Worm (Caenorhabditis elegans) whole organism, L1 larva: Measurements from ENCODE around the gene col-43.

Source experiments
- F16B12.6 ChIP-seq: fragments of 150-350 bp; optimal IDR thresholded peaks from 2 replicates; lab custom pipeline; 2014; ENCODE audit warnings: missing biosample characterization, missing genetic modification characterization
- alr-1 ChIP-seq: fragments of 200-800 bp; sonication (Bioruptor generic); optimal IDR thresholded peaks from 2 replicates; lab custom pipeline; 2018; ENCODE audit warnings: borderline replicate concordance, mild to moderate bottlenecking, missing genetic modification characterization, missing compliant biosample characterization
- blmp-1 ChIP-seq: fragments of 150-350 bp; optimal IDR thresholded peaks from 2 replicates; lab custom pipeline; 2014; ENCODE audit warnings: missing biosample characterization, missing genetic modification characterization
- ceh-63 ChIP-seq: fragments of 200-800 bp; sonication (Bioruptor generic); optimal IDR thresholded peaks from 2 replicates; lab custom pipeline; 2018; ENCODE audit warnings: mild to moderate bottlenecking, missing genetic modification characterization, missing compliant biosample characterization
- ceh-8 ChIP-seq: fragments of 200-800 bp; sonication (Bioruptor generic); optimal IDR thresholded peaks from 2 replicates; lab custom pipeline; 2018; ENCODE audit warnings: mild to moderate bottlenecking, missing genetic modification characterization, moderate library complexity, missing compliant biosample characterization
- ceh-82 ChIP-seq, 3 experiments: fragments of 150-350 bp in 1 of 3; sonication (generic microtip) in 2 of 3; optimal IDR thresholded peaks; 2 replicates each; lab custom pipeline; 2014 to 2017; ENCODE audit warnings: missing biosample characterization in 3 of 3, missing genetic modification characterization in 3 of 3
- efl-1 ChIP-seq, 4 experiments: fragments of 150-350 bp; optimal IDR thresholded peaks in 3 of 4; peaks in 1 of 4; 1 replicate in 1 of 4; 2 replicates in 3 of 4; lab custom pipeline; 2014; ENCODE audit warnings: missing biosample characterization in 2 of 4, missing genetic modification characterization in 2 of 4, missing genetic modification reagents in 2 of 4
- elt-3 ChIP-seq, 6 experiments: fragments of 150-350 bp in 1 of 6; sonication (generic microtip); optimal IDR thresholded peaks; 2 replicates each; lab custom pipeline; 2017 to 2018; ENCODE audit warnings: missing biosample characterization in 6 of 6, missing genetic modification characterization in 6 of 6, inconsistent platforms in 1 of 6
- ets-5 ChIP-seq: fragments of 200-800 bp; sonication (Bioruptor generic); IDR thresholded peaks from 2 replicates; pipeline ENCODE4 v1.3.6; 2022; ENCODE audit warnings: missing genetic modification characterization, missing compliant biosample characterization
- grh-1 ChIP-seq: fragments of 200-800 bp; sonication (Bioruptor generic); IDR thresholded peaks from 2 replicates; pipeline ENCODE4 v1.3.6; 2022; ENCODE audit warnings: missing genetic modification reagents, missing genetic modification characterization, missing compliant biosample characterization
- isw-1 ChIP-seq: fragments of 200-800 bp; sonication (Bioruptor generic); IDR thresholded peaks from 2 replicates; pipeline ENCODE4 v1.3.6; 2022; ENCODE audit warnings: missing genetic modification characterization, missing compliant biosample characterization
- lin-13 ChIP-seq: fragments of 150-350 bp; optimal IDR thresholded peaks from 2 replicates; lab custom pipeline; 2014; ENCODE audit warnings: missing biosample characterization, missing genetic modification reagents, missing genetic modification characterization
- lin-14 ChIP-seq: fragments of 200-800 bp; sonication (Bioruptor generic); optimal IDR thresholded peaks from 2 replicates; lab custom pipeline; 2018; ENCODE audit warnings: mild to moderate bottlenecking, missing genetic modification characterization, moderate library complexity, missing compliant biosample characterization
- lin-39 ChIP-seq: fragments of 150-350 bp; optimal IDR thresholded peaks from 2 replicates; lab custom pipeline; 2014; ENCODE audit warnings: missing biosample characterization, missing genetic modification reagents, missing genetic modification characterization
- lir-3 ChIP-seq: sonication (generic microtip); optimal IDR thresholded peaks from 2 replicates; lab custom pipeline; 2016; ENCODE audit warnings: mild to moderate bottlenecking, missing genetic modification characterization, moderate library complexity, missing compliant biosample characterization; ENCODE audit not compliant: poor library complexity
- mep-1 ChIP-seq: fragments of 150-350 bp; optimal IDR thresholded peaks from 2 replicates; lab custom pipeline; 2014; ENCODE audit warnings: missing biosample characterization, missing genetic modification characterization
- nhr-11 ChIP-seq: fragments of 150-350 bp; optimal IDR thresholded peaks from 2 replicates; lab custom pipeline; 2014; ENCODE audit warnings: missing biosample characterization, missing genetic modification characterization
- nhr-12 ChIP-seq: sonication (generic microtip); optimal IDR thresholded peaks from 2 replicates; lab custom pipeline; 2017; ENCODE audit warnings: missing biosample characterization, missing genetic modification characterization
- nhr-20 ChIP-seq: sonication (generic microtip); optimal IDR thresholded peaks from 2 replicates; lab custom pipeline; 2016; ENCODE audit warnings: mild to moderate bottlenecking, missing genetic modification characterization, missing compliant biosample characterization
- nhr-47 ChIP-seq: sonication (generic microtip); optimal IDR thresholded peaks from 2 replicates; lab custom pipeline; 2016; ENCODE audit warnings: mild to moderate bottlenecking, missing genetic modification characterization, moderate library complexity, missing compliant biosample characterization
- nhr-71 ChIP-seq: sonication (generic microtip); optimal IDR thresholded peaks from 2 replicates; lab custom pipeline; 2016; ENCODE audit warnings: mild to moderate bottlenecking, missing genetic modification characterization, moderate library complexity, missing compliant biosample characterization
- nhr-76 ChIP-seq: sonication (generic microtip); optimal IDR thresholded peaks from 2 replicates; lab custom pipeline; 2017; ENCODE audit warnings: missing biosample characterization, missing genetic modification characterization
- nhr-77 ChIP-seq: fragments of 150-350 bp; optimal IDR thresholded peaks from 2 replicates; lab custom pipeline; 2014; ENCODE audit warnings: missing biosample characterization, missing genetic modification characterization
- nhr-85 ChIP-seq: sonication (generic microtip); peaks from one replicate; lab custom pipeline; 2016; ENCODE audit warnings: missing genetic modification characterization, inconsistent platforms, missing compliant biosample characterization
- pax-3 ChIP-seq: fragments of 200-800 bp; sonication (Bioruptor generic); optimal IDR thresholded peaks from 2 replicates; lab custom pipeline; 2018; ENCODE audit warnings: mild to moderate bottlenecking, missing genetic modification characterization, moderate library complexity, missing compliant biosample characterization
- pqm-1 ChIP-seq: sonication (generic microtip); optimal IDR thresholded peaks from 3 replicates; lab custom pipeline; 2017; ENCODE audit warnings: missing biosample characterization, missing genetic modification characterization
- rnt-1 ChIP-seq: sonication (generic microtip); optimal IDR thresholded peaks from 2 replicates; lab custom pipeline; 2016; ENCODE audit warnings: mild to moderate bottlenecking, missing genetic modification characterization, moderate library complexity, missing compliant biosample characterization
- skn-1 ChIP-seq: fragments of 150-350 bp; optimal IDR thresholded peaks from 2 replicates; lab custom pipeline; 2014; ENCODE audit warnings: missing biosample characterization, missing genetic modification characterization
- snu-23 ChIP-seq: sonication (generic microtip); optimal IDR thresholded peaks from 2 replicates; lab custom pipeline; 2016; ENCODE audit warnings: missing genetic modification characterization, missing compliant biosample characterization
- sox-4 ChIP-seq: sonication (generic microtip); optimal IDR thresholded peaks from 2 replicates; lab custom pipeline; 2016; ENCODE audit warnings: missing genetic modification characterization, missing compliant biosample characterization
- sptf-1 ChIP-seq: fragments of 150-350 bp; optimal IDR thresholded peaks from 2 replicates; lab custom pipeline; 2014; ENCODE audit warnings: missing biosample characterization, missing genetic modification characterization
- unc-62 ChIP-seq: fragments of 150-350 bp; optimal IDR thresholded peaks from 2 replicates; lab custom pipeline; 2014; ENCODE audit warnings: missing biosample characterization, missing genetic modification reagents, missing genetic modification characterization
- vab-15 ChIP-seq: sonication (generic microtip); optimal IDR thresholded peaks from 2 replicates; lab custom pipeline; 2017; ENCODE audit warnings: missing genotype, mild to moderate bottlenecking, missing genetic modification characterization, missing compliant biosample characterization
- ztf-11 ChIP-seq, 2 experiments: sonication (generic microtip); optimal IDR thresholded peaks; 2 replicates each; lab custom pipeline; 2016 to 2017; ENCODE audit warnings: missing genetic modification characterization in 2 of 2, missing biosample characterization in 1 of 2, missing compliant biosample characterization in 1 of 2

col-43 gene

DNA sequence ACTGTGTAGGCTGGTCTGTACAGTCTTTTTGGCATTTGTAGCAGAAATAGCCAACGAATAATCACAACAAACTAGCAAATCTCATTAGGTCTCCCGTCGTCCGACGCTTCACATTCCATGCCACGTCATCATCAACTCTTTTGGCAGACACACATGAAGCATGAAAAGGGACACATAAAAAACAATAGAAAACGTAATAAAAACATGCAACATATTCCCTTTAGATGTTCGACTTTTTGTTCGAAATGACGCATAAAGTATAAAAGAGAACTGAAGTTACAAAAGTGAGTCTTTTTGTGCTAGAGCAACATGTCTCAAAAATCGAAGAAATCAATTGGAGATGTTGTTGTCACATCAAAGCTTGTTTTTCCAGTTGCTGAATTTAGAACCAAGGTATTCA lies 1.1 kb upstream of the col-43 start, which contains the start of gene sth-1:
Gene sth-1, plus strand, starts transcription at position 301 of the 400 bp plus-strand sequence.
- no peak for TF ChIP-seq efl-1 (optimal IDR thresholded peaks at IDR 0.05; lab: Kevin White, UChicago)
- TF ChIP-seq efl-1 (GFP tag; optimal IDR thresholded peaks at IDR 0.05 in 1 of 2; lab: Kevin White, UChicago), result no peak
- TF ChIP-seq vab-15, result no peak
- no peak for TF ChIP-seq nhr-71 (tag; lab: Kevin White, UChicago)
- TF ChIP-seq ztf-11 (tag; optimal IDR thresholded peaks at IDR 0.05; lab: Kevin White, UChicago), result no peak
- no peak for TF ChIP-seq lir-3
- no peak for TF ChIP-seq mep-1
- no peak for TF ChIP-seq ceh-63 (GFP tag; lab: Kevin White, UChicago)
- TF ChIP-seq ets-5, result no peak
- TF ChIP-seq lin-39 (tag; lab: Kevin White, UChicago), result no peak
- no peak for TF ChIP-seq ceh-82 (tag; optimal IDR thresholded peaks at IDR 0.05; lab: Kevin White, UChicago)

DNA sequence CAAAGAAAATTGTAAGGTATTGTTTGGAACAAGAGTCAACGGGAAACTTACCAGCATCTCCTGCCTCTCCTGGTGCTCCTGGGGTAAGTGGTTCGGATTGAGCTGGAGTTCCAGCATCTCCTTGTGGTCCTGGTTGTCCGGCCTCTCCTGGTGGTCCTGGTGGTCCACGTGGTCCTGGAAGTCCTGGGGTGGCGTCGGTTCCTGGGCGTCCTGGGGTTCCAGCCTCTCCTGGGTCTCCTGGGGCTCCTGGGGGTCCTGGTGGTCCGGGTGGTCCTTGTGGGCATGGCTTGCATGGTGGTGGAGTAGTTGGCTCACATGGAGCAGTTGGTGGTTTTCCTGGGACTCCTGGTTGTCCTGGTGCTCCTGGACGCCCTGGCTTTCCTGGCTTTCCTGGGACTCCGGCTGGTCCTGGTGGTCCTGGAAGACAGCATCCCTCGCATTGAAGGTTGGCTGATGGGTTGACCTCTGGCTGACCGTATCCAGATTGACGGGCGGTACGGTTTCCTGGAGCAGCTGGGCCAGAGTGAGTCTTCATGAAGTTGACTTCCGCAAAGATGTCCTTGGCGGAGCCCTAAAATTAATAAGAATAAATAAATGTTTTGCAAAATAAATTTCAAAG lies 543 bp downstream of the col-43 start:
- TF ChIP-seq ceh-8 (GFP tag; lab: Kevin White, UChicago), result peak; percentile 14
- no peak for TF ChIP-seq isw-1
- TF ChIP-seq, all 84 proteins: peak for 1

DNA sequence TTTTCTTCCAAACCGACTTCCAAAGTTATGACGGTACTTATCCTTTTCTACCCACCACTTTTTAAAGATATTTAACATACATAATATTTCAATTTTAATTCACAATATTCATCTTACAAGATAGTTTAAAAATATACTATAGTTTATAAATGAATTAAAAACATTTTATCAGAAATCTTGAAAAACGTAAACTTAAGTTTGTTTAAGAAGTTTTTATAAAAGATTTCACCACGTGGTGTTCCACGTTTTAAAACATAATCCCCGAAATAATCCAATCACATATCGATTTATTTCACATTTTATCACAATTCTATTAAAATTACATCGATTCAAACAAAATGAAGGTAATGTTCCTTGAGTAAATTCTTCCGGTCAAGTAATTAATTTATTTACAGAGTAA lies 4.0 kb downstream of the col-43 start, which contains the start of gene ZC513.3:
Gene ZC513.3, plus strand, starts transcription at position 301 of the 400 bp plus-strand sequence.
- no peak for TF ChIP-seq alr-1 (tag; lab: Kevin White, UChicago)
- TF ChIP-seq lin-13 (GFP tag; lab: Kevin White, UChicago), result no peak
- TF ChIP-seq skn-1 (tag; lab: Kevin White, UChicago), result no peak
- TF ChIP-seq pqm-1 (tag; lab: Kevin White, UChicago), result no peak

DNA sequence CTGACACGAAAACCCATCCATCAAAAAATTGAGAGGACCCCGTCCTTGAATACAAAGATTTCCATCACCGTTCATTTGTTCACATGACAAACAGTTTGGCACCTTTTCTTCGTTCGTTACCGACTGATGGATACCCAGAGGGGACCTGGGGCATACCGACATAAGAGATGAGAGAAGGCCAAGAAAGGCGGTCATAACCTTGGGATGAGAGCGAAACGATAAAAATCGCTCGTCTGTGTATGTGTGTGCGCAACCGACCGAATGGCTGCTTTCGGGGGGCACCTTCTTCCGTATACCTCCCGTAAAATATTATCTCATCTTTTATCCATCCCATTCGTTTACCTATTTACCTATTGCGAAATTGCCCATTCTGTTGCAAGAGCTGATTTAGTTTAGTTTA lies 5.8 kb downstream of the col-43 start:
- 0 out of 2 replicates have a peak, but pooled peaks have one; percentile 7 for TF ChIP-seq grh-1
- peak; percentile 68 for TF ChIP-seq blmp-1 (tag; lab: Kevin White, UChicago)
- peak; percentile 61 for TF ChIP-seq lin-14 (GFP tag; lab: Kevin White, UChicago)
- no peak for TF ChIP-seq sptf-1 (tag; lab: Kevin White, UChicago)
- peak; percentile 46 for TF ChIP-seq mep-1
- peak; percentile 84 for TF ChIP-seq nhr-85 (tag; lab: Kevin White, UChicago)
- TF ChIP-seq nhr-12 (tag; lab: Kevin White, UChicago), result no peak
- no peak for TF ChIP-seq unc-62
- TF ChIP-seq nhr-20 (tag; lab: Kevin White, UChicago), result peak; percentile 10
- TF ChIP-seq snu-23, result peak; percentile 2
- TF ChIP-seq efl-1 (optimal IDR thresholded peaks at IDR 0.05; lab: Kevin White, UChicago), result no peak
- peak in 1 of 2 experiments; percentile 66 for TF ChIP-seq efl-1 (GFP tag; optimal IDR thresholded peaks at IDR 0.05 in 1 of 2; lab: Kevin White, UChicago)
- TF ChIP-seq nhr-47 (tag; lab: Kevin White, UChicago), result no peak
- no peak for TF ChIP-seq alr-1 (tag; lab: Kevin White, UChicago)
- TF ChIP-seq nhr-76 (tag; lab: Kevin White, UChicago), result no peak
- TF ChIP-seq, all 84 proteins: peak for 8

DNA sequence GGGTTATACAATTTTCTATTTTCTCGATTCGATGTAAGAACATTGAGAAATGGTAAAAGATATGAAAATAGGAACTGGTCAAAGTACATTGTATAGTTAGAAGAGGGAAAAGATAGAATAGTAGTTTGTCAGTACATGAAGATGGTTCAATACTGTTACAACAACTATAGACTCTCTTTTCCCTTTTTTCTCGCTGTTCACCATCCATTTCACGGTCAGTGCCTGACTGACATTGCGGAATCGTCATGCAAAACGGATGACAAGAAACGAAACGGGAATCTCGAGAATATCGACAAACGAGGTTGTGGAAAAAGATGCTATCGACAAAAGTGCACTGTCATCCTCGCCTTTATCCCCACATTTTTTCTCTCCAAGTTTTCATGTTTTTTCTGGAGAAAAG lies 7.0 kb downstream of the col-43 start:
- TF ChIP-seq lin-13 (GFP tag; lab: Kevin White, UChicago) (no peak), sox-4 (no peak), F16B12.6 (no peak), nhr-11 (tag; lab: Kevin White, UChicago) (no peak), elt-3 (tag; optimal IDR thresholded peaks at IDR 0.05; lab: Kevin White, UChicago) (peak in 2 of 6 experiments; percentile 33 to 36), blmp-1 (tag; lab: Kevin White, UChicago) (peak; percentile 92), pqm-1 (tag; lab: Kevin White, UChicago) (no peak), nhr-20 (tag; lab: Kevin White, UChicago) (peak; percentile 35), lin-14 (GFP tag; lab: Kevin White, UChicago) (peak; percentile 62), pax-3 (tag; lab: Kevin White, UChicago) (no peak), rnt-1 (tag; lab: Kevin White, UChicago) (no peak), snu-23 (peak; percentile 28), mep-1 (peak; percentile 38), ceh-8 (GFP tag; lab: Kevin White, UChicago) (no peak), efl-1 (optimal IDR thresholded peaks at IDR 0.05; lab: Kevin White, UChicago) (no peak), efl-1 (GFP tag; optimal IDR thresholded peaks at IDR 0.05 in 1 of 2; lab: Kevin White, UChicago) (peak in 1 of 2 experiments; percentile 41), sptf-1 (tag; lab: Kevin White, UChicago) (no peak), nhr-71 (tag; lab: Kevin White, UChicago) (peak; percentile 15), nhr-77 (tag; lab: Kevin White, UChicago) (no peak)
